Worm (Caenorhabditis elegans): ENCODE data around the gene lin-45.

The lin-45 gene

DNA sequence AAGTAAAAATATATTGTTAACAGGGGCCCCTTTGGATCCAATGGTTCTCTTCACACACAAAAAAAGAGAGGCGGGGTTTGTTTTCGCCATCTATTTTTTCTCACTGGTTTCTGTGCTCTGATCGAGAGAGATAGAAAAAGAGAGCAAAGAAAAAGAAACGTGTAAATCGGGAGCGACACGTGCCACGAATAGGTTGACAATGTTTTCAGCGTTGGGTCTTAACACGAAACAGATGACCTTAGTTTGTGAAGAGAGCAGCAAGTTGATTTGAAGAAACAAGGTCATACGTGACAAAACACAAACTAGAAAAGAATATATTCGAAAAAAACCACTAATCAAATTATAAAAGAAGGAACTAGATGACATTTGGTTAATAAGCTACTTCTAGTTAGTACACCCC lies at the start of gene lin-45:
Gene lin-45, minus strand, starts transcription at position 82 of the 400 bp plus-strand sequence.
- no peak for TF ChIP-seq mep-1 (tag; optimal IDR thresholded peaks at IDR 0.05)
- no peak for TF ChIP-seq hlh-1 (tag; optimal IDR thresholded peaks at IDR 0.05)
- no peak for TF ChIP-seq ceh-39 (tag; optimal IDR thresholded peaks at IDR 0.05)
- no peak for TF ChIP-seq sptf-1 (tag; optimal IDR thresholded peaks at IDR 0.05)
- no peak for TF ChIP-seq pha-4 (tag; optimal IDR thresholded peaks at IDR 0.05)
- no peak for TF ChIP-seq mls-2 (tag; optimal IDR thresholded peaks at IDR 0.05)
- TF ChIP-seq M03D4.4 (tag; optimal IDR thresholded peaks at IDR 0.05), result no peak
- TF ChIP-seq cnd-1 (tag; optimal IDR thresholded peaks at IDR 0.05), result no peak

DNA sequence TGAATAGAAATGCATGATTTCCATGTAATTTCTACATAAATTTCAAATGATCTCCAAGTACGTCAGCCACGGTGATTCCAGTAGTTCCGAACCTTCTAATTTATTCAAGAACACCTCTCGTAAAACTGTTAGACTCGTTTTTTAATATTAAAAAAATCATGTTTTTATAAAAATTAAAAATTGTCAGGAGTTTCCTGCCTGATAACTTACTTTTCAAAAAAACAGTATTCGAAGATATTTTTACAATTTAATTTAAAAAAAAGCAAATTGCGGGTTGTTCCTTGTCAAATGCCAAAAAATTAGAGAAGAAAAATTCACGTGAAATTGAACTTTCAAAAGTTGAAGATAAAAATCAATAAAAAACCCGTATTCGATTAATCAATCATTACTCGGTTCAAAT lies 47.2 kb upstream of the lin-45 start, which contains the start of the genes C17H12.3 and C17H12.12:
Gene C17H12.3, minus strand, starts transcription at position 101 of the 400 bp plus-strand sequence.
Gene C17H12.12, plus strand, starts transcription at position 396 of the 400 bp plus-strand sequence.
- TF ChIP-seq ceh-83 (GFP tag; optimal IDR thresholded peaks at IDR 0.05) (no peak), ham-2 (GFP tag; optimal IDR thresholded peaks at IDR 0.05) (no peak), cnd-1 (tag; optimal IDR thresholded peaks at IDR 0.05) (no peak), snpc-4 (tag; optimal IDR thresholded peaks at IDR 0.05) (no peak), nhr-28 (tag; optimal IDR thresholded peaks at IDR 0.05) (no peak)

DNA sequence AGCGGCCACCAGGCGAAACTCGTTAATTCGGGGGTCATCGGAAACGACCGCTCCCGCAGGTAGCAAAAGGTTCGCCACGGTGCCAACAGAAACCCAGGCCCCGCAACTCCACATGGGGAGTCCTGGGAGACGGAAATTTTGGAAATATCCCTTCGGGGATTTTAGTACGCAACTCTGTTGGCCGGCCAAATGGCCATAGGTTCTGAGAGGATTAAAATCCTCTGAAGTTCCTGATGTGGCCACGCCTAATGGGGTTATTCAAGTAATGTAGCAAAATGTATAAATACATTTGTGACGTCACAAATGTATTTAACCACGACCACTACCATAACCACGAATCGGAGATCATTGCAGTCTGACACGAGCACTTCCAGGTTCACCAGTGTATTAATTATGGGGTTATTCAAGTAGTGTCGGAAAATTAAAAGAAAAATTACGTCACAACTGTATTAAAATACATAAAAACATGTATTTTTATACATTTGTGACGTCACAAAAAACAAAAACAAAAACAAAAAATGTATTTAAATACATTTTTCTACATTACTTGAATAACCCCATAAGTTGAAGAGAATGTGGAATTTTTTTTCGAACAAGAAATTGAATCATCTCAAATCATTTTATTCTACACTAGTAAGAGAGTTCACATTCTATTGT lies 45.1 kb upstream of the lin-45 start:
- TF ChIP-seq zip-8 (tag; optimal IDR thresholded peaks at IDR 0.05) (peak; percentile 96), sem-2 (GFP tag; optimal IDR thresholded peaks at IDR 0.05) (no peak), ces-1 (GFP tag; optimal IDR thresholded peaks at IDR 0.05) (peak; percentile 0), ham-2 (GFP tag; optimal IDR thresholded peaks at IDR 0.05) (no peak), lsy-2 (tag; optimal IDR thresholded peaks at IDR 0.05) (no peak)

DNA sequence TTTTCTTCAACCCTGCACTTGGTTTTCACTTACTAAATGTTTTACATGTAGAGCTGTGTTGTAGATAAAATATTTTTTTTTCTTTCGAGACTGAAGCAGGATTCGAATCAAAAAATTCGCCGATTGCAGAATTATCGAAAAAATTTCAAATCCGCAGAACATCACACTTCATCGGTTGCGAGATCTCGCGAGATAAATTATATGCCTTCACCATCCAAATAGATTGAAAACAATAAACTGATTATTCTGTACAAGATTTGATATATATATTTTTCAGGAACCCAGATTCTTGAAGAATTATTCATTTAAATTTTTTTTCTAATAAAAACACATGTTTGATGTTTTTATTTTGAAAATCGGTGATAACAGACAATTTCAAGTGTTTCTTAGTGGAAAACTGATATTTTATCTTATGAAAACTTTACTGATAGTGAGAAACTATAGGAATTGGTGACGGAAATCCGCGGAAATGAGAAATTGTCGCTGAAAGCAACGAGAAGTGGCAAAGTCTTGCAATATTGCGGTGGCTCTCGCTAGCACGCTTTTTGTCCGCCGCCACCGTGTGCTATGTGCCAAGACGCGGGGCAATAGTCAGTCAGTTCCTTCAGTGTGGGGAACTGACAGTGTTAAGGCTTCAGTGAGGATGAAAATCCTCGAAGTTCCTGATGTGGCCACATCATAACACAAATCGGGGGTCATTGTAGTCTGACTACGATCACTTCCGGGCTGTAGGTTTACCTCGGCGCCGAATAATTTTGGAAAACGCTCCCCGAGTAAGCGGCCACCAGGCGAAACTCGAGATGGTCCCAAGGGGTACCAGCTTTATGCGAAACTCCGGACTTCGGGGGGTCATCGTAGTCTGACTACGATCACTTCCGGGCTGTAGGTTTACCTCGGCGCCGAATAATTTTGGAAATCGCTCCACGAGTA lies 44.3 kb upstream of the lin-45 start:
- TF ChIP-seq sptf-1 (tag; optimal IDR thresholded peaks at IDR 0.05), result no peak
- no peak for TF ChIP-seq zip-8 (tag; optimal IDR thresholded peaks at IDR 0.05)

- TF ChIP-seq mab-5 (tag; optimal IDR thresholded peaks at IDR 0.05) (peak; percentile 35), ceh-83 (GFP tag; optimal IDR thresholded peaks at IDR 0.05) (no peak), bed-3 (GFP tag; optimal IDR thresholded peaks at IDR 0.05) (no peak), nhr-12 (tag; optimal IDR thresholded peaks at IDR 0.05) (no peak), elt-3 (tag; optimal IDR thresholded peaks at IDR 0.05) (peak; percentile 41), ceh-43 (GFP tag; optimal IDR thresholded peaks at IDR 0.05) (no peak), flh-1 (GFP tag; optimal IDR thresholded peaks at IDR 0.05) (no peak), blmp-1 (tag; optimal IDR thresholded peaks at IDR 0.05) (peak; percentile 43), pha-4 (tag; optimal IDR thresholded peaks at IDR 0.05) (peak; percentile 70), sem-2 (GFP tag; optimal IDR thresholded peaks at IDR 0.05) (no peak), unc-39 (tag; optimal IDR thresholded peaks at IDR 0.05) (no peak), snpc-4 (tag; optimal IDR thresholded peaks at IDR 0.05) (no peak), tbx-8 (GFP tag; optimal IDR thresholded peaks at IDR 0.05) (no peak), nhr-237 (tag; optimal IDR thresholded peaks at IDR 0.05) (peak; percentile 95), unc-62 (GFP tag; optimal IDR thresholded peaks at IDR 0.05) (peak; percentile 91), drap-1 (GFP tag; optimal IDR thresholded peaks at IDR 0.05) (peak; percentile 57), lin-32 (GFP tag; optimal IDR thresholded peaks at IDR 0.05) (no peak), nhr-28 (tag; optimal IDR thresholded peaks at IDR 0.05) (no peak), ham-2 (GFP tag; optimal IDR thresholded peaks at IDR 0.05) (peak; percentile 30), lsy-2 (tag; optimal IDR thresholded peaks at IDR 0.05) (peak; percentile 82), lin-13 (tag; optimal IDR thresholded peaks at IDR 0.05) (peak; percentile 82), ztf-11 (tag; optimal IDR thresholded peaks at IDR 0.05) (peak; percentile 36), mep-1 (tag; optimal IDR thresholded peaks at IDR 0.05) (peak; percentile 99), zip-8 (tag; optimal IDR thresholded peaks at IDR 0.05) (no peak), hlh-1 (tag; optimal IDR thresholded peaks at IDR 0.05) (peak; percentile 75), cnd-1 (tag; optimal IDR thresholded peaks at IDR 0.05) (peak; percentile 40), nhr-76 (tag; optimal IDR thresholded peaks at IDR 0.05) (no peak), mls-2 (tag; optimal IDR thresholded peaks at IDR 0.05) (peak; percentile 31), ceh-39 (tag; optimal IDR thresholded peaks at IDR 0.05) (peak; percentile 85), nhr-2 (tag; optimal IDR thresholded peaks at IDR 0.05) (peak; percentile 44), M03D4.4 (tag; optimal IDR thresholded peaks at IDR 0.05) (no peak), sptf-1 (tag; optimal IDR thresholded peaks at IDR 0.05) (peak; percentile 74), ces-1 (GFP tag; optimal IDR thresholded peaks at IDR 0.05) (peak; percentile 78), unc-120 (tag; optimal IDR thresholded peaks at IDR 0.05; ENCODE audit: poor library complexity, severe bottlenecking) (peak; percentile 93), elt-1 (tag; optimal IDR thresholded peaks at IDR 0.05; ENCODE audit: borderline replicate concordance, insufficient read depth) (peak; percentile 34)
Measured at ce11 chrIV:6790438-6791124, 42.2 kb upstream of the lin-45 start, which contains the start of the genes C17H12.2 and vha-8. Gene C17H12.2 (minus strand): TSS chrIV:6790488. Gene vha-8 (plus strand): TSS chrIV:6791074.
